Worm (Caenorhabditis elegans) whole organism, L2 larva: Measurements from ENCODE around the gene nadk-1.

Experiments
- elt-1 ChIP-seq: fragments of 150-350 bp; optimal IDR thresholded peaks from 2 replicates; lab custom pipeline; 2014; ENCODE audit warnings: missing biosample characterization, missing genetic modification characterization
- elt-3 ChIP-seq: sonication (generic microtip); optimal IDR thresholded peaks from 2 replicates; lab custom pipeline; 2017; ENCODE audit warnings: missing biosample characterization, missing genetic modification characterization
- lsy-2 ChIP-seq, 2 experiments: fragments of 150-350 bp in 1 of 2; sonication (generic microtip) in 1 of 2; optimal IDR thresholded peaks; 2 replicates each; lab custom pipeline; 2014 to 2017; ENCODE audit warnings: missing biosample characterization in 2 of 2, missing genetic modification characterization in 2 of 2
- snpc-4 ChIP-seq: fragments of 150-350 bp; optimal IDR thresholded peaks from 2 replicates; lab custom pipeline; 2014; ENCODE audit warnings: missing biosample characterization, missing genetic modification characterization
- zag-1 ChIP-seq: fragments of 150-350 bp; optimal IDR thresholded peaks from 2 replicates; lab custom pipeline; 2014; ENCODE audit warnings: missing biosample characterization, missing genetic modification characterization

- TF ChIP-seq zag-1 (tag; lab: Kevin White, UChicago) (no peak), elt-3 (tag; lab: Kevin White, UChicago) (no peak), snpc-4 (tag; lab: Kevin White, UChicago) (no peak), elt-1 (tag; lab: Kevin White, UChicago) (no peak), lsy-2 (tag; optimal IDR thresholded peaks at IDR 0.05; lab: Kevin White, UChicago) (no peak)
Measured at ce11 chrIV:1427283-1427682, 29.6 kb upstream of the nadk-1 start, which contains the start of gene clec-171.
